Fruit fly (Drosophila melanogaster) whole organism, embryonic: ENCODE measurements around the gene CG31882.

Experiments used
- ATbp ChIP-seq: fragments of 200-800 bp; sonication (Bioruptor generic); optimal IDR thresholded peaks from 2 replicates; lab custom pipeline; 2017; ENCODE audit warnings: missing biosample characterization, mild to moderate bottlenecking, missing genetic modification characterization, missing genetic modification reagents
- BEAF-32 ChIP-seq: fragments of 200-800 bp; sonication (Bioruptor generic); optimal IDR thresholded peaks from 3 replicates; lab custom pipeline; 2017; ENCODE audit warnings: missing biosample characterization, missing genetic modification characterization, mild to moderate bottlenecking, moderate library complexity, missing genetic modification reagents
- CG13296 ChIP-seq: fragments of 200-800 bp; sonication (Bioruptor generic); optimal IDR thresholded peaks from 3 replicates; lab custom pipeline; 2018; ENCODE audit warnings: missing biosample characterization, mild to moderate bottlenecking, missing genetic modification characterization
- CG15514 ChIP-seq: fragments of 200-800 bp; sonication (Bioruptor generic); optimal IDR thresholded peaks from 3 replicates; lab custom pipeline; 2017; ENCODE audit warnings: missing biosample characterization, missing genetic modification characterization, mild to moderate bottlenecking, moderate library complexity, missing genetic modification reagents
- CG16863 ChIP-seq: fragments of 200-800 bp; sonication (Bioruptor generic); optimal IDR thresholded peaks from 3 replicates; lab custom pipeline; 2016; ENCODE audit warnings: missing biosample characterization, missing genetic modification characterization
- CG17568 ChIP-seq: fragments of 200-800 bp; sonication (Bioruptor generic); optimal IDR thresholded peaks from 2 replicates; lab custom pipeline; 2018; ENCODE audit warnings: missing biosample characterization, mild to moderate bottlenecking, missing genetic modification characterization, moderate library complexity
- CG34376 ChIP-seq: fragments of 200-800 bp; sonication (Bioruptor generic); optimal IDR thresholded peaks from 2 replicates; lab custom pipeline; 2018; ENCODE audit warnings: missing biosample characterization, mild to moderate bottlenecking, missing genetic modification characterization
- CG6791 ChIP-seq: fragments of 200-800 bp; sonication (Bioruptor generic); IDR thresholded peaks from 3 replicates; pipeline ENCODE4 v1.3.6; 2022; ENCODE audit warnings: missing biosample characterization, missing genetic modification characterization; ENCODE audit not compliant: partially characterized antibody
- CG7357 ChIP-seq: fragments of 200-800 bp; sonication (Bioruptor generic); IDR thresholded peaks from 3 replicates; pipeline ENCODE4 v1.3.6; 2022; ENCODE audit warnings: missing biosample characterization, missing genetic modification characterization
- CG7556 ChIP-seq: fragments of 200-800 bp; sonication (Bioruptor generic); optimal IDR thresholded peaks from 2 replicates; lab custom pipeline; 2017; ENCODE audit warnings: missing biosample characterization, mild to moderate bottlenecking, missing genetic modification characterization
- CG8924 ChIP-seq: fragments of 200-800 bp; optimal IDR thresholded peaks from 3 replicates; lab custom pipeline; 2019; ENCODE audit warnings: missing biosample characterization, mild to moderate bottlenecking, missing genetic modification characterization, moderate library complexity
- CG9876 ChIP-seq: fragments of 200-800 bp; sonication (Bioruptor generic); optimal IDR thresholded peaks from 2 replicates; lab custom pipeline; 2016; ENCODE audit warnings: missing biosample characterization, missing genetic modification characterization
- Fer1 ChIP-seq: fragments of 200-800 bp; sonication (Bioruptor generic); optimal IDR thresholded peaks from 2 replicates; lab custom pipeline; 2017; ENCODE audit warnings: missing biosample characterization, mild to moderate bottlenecking, missing genetic modification characterization
- Hmr ChIP-seq: fragments of 200-800 bp; sonication (Bioruptor generic); optimal IDR thresholded peaks from 3 replicates; lab custom pipeline; 2017; ENCODE audit warnings: mild to moderate bottlenecking, missing biosample characterization, missing genetic modification reagents, missing genetic modification characterization
- Hr3 ChIP-seq: fragments of 200-800 bp; sonication (Bioruptor generic); optimal IDR thresholded peaks from 3 replicates; lab custom pipeline; 2016; ENCODE audit warnings: missing biosample characterization, missing genetic modification characterization
- Lpt ChIP-seq: fragments of >200 bp; optimal IDR thresholded peaks from 2 replicates; lab custom pipeline; 2018; ENCODE audit warnings: missing biosample characterization, missing genetic modification characterization
- Oaz ChIP-seq: fragments of 200-800 bp; sonication (Bioruptor generic); IDR thresholded peaks from 2 replicates; pipeline ENCODE4 v1.3.6; 2022; ENCODE audit warnings: missing biosample characterization, missing genetic modification characterization
- Pdp1 ChIP-seq, 2 experiments: fragments of 200-800 bp; sonication (Bioruptor generic); optimal IDR thresholded peaks; 3 replicates each; lab custom pipeline; 2016; ENCODE audit warnings: missing biosample characterization in 2 of 2, missing genetic modification characterization in 2 of 2, mild to moderate bottlenecking in 1 of 2, moderate library complexity in 1 of 2
- Vsx1 ChIP-seq: fragments of 200-800 bp; sonication (Bioruptor generic); optimal IDR thresholded peaks from 2 replicates; lab custom pipeline; 2017; ENCODE audit warnings: missing biosample characterization, mild to moderate bottlenecking, missing genetic modification characterization, missing genetic modification reagents
- abd-A ChIP-seq: fragments of 200-800 bp; sonication (Bioruptor generic); optimal IDR thresholded peaks from 3 replicates; lab custom pipeline; 2019; ENCODE audit warnings: missing biosample characterization, mild to moderate bottlenecking, missing genetic modification characterization, moderate library complexity
- az2 ChIP-seq: fragments of 200-800 bp; sonication (Bioruptor generic); optimal IDR thresholded peaks from 3 replicates; lab custom pipeline; 2016; ENCODE audit warnings: missing biosample characterization, missing genetic modification characterization
- bbx ChIP-seq: fragments of 200-800 bp; sonication (Bioruptor generic); IDR thresholded peaks from 2 replicates; pipeline ENCODE4 v1.3.6; 2022; ENCODE audit warnings: missing biosample characterization, missing genetic modification characterization; ENCODE audit not compliant: partially characterized antibody
- caup ChIP-seq: fragments of 200-800 bp; sonication (Bioruptor generic); optimal IDR thresholded peaks from 3 replicates; lab custom pipeline; 2017; ENCODE audit warnings: missing biosample characterization, mild to moderate bottlenecking, missing genetic modification characterization, moderate library complexity; ENCODE audit not compliant: severe bottlenecking
- dm ChIP-seq: fragments of 200-800 bp; sonication (Bioruptor generic); optimal IDR thresholded peaks from 3 replicates; lab custom pipeline; 2016; ENCODE audit warnings: missing biosample characterization, missing genetic modification characterization
- esg ChIP-seq: fragments of 200-800 bp; sonication (Bioruptor generic); conservative IDR thresholded peaks from 2 replicates; pipeline ENCODE4 v1.3.6; 2022; ENCODE audit warnings: missing biosample characterization, missing genetic modification characterization
- eve ChIP-seq, 2 experiments: fragments of >200 bp; optimal IDR thresholded peaks; 2 replicates each; lab custom pipeline; 2017; ENCODE audit warnings: missing biosample characterization in 2 of 2, missing genetic modification characterization in 2 of 2
- exex ChIP-seq: fragments of 200-800 bp; sonication (Bioruptor generic); optimal IDR thresholded peaks from 4 replicates; lab custom pipeline; 2018; ENCODE audit warnings: missing biosample characterization, mild to moderate bottlenecking, missing genetic modification characterization, moderate library complexity
- fd64A ChIP-seq: fragments of 200-800 bp; sonication (Bioruptor generic); optimal IDR thresholded peaks from 3 replicates; lab custom pipeline; 2018; ENCODE audit warnings: missing biosample characterization, mild to moderate bottlenecking, missing genetic modification characterization
- grn ChIP-seq: fragments of 200-800 bp; sonication (Bioruptor generic); optimal IDR thresholded peaks from 3 replicates; lab custom pipeline; 2017; ENCODE audit warnings: missing biosample characterization, missing genetic modification characterization
- kni ChIP-seq: fragments of 200-800 bp; sonication (Bioruptor generic); optimal IDR thresholded peaks from 3 replicates; lab custom pipeline; 2017; ENCODE audit warnings: mild to moderate bottlenecking, missing biosample characterization, missing genetic modification reagents, missing genetic modification characterization
- lilli ChIP-seq: fragments of 200-800 bp; sonication (Bioruptor generic); optimal IDR thresholded peaks from 3 replicates; lab custom pipeline; 2016; ENCODE audit warnings: missing biosample characterization, missing genetic modification characterization
- mirr ChIP-seq: fragments of 200-800 bp; sonication (Bioruptor generic); optimal IDR thresholded peaks from 3 replicates; lab custom pipeline; 2018; ENCODE audit warnings: missing biosample characterization, mild to moderate bottlenecking, missing genetic modification characterization
- oc ChIP-seq: fragments of 200-800 bp; sonication (Bioruptor generic); optimal IDR thresholded peaks from 2 replicates; lab custom pipeline; 2018; ENCODE audit warnings: missing biosample characterization, mild to moderate bottlenecking, missing genetic modification characterization, moderate library complexity
- onecut ChIP-seq: fragments of 200-800 bp; sonication (Bioruptor generic); IDR thresholded peaks from 2 replicates; pipeline ENCODE4 v1.3.6; 2022; ENCODE audit warnings: missing biosample characterization, missing genetic modification characterization
- pan ChIP-seq, 4 experiments: fragments of >200 bp in 3 of 4; fragments of 200-800 bp in 1 of 4; sonication (Bioruptor generic) in 1 of 4; optimal IDR thresholded peaks in 3 of 4; IDR thresholded peaks in 1 of 4; 2 replicates each; pipeline versions ENCODE4 v1.3.6 to Lab custom; 2017 to 2022; ENCODE audit warnings: missing biosample characterization in 2 of 4, missing genetic modification characterization in 2 of 4, mixed read lengths in 1 of 4
- pita ChIP-seq: fragments of 200-800 bp; sonication (Bioruptor generic); optimal IDR thresholded peaks from 2 replicates; lab custom pipeline; 2017; ENCODE audit warnings: missing biosample characterization, mild to moderate bottlenecking, missing genetic modification characterization
- pros ChIP-seq: fragments of 200-800 bp; sonication (Bioruptor generic); optimal IDR thresholded peaks from 3 replicates; lab custom pipeline; 2019; ENCODE audit warnings: missing biosample characterization, mild to moderate bottlenecking, missing genetic modification characterization, moderate library complexity
- sima ChIP-seq: fragments of 200-800 bp; sonication (Bioruptor generic); optimal IDR thresholded peaks from 2 replicates; lab custom pipeline; 2016; ENCODE audit warnings: missing biosample characterization, missing genetic modification characterization
- so ChIP-seq: fragments of 200-800 bp; sonication (Bioruptor generic); IDR thresholded peaks from 3 replicates; pipeline ENCODE4 v1.3.6; 2022; ENCODE audit warnings: missing biosample characterization, missing genetic modification characterization
- sr ChIP-seq: fragments of 200-800 bp; sonication (Bioruptor generic); IDR thresholded peaks from 3 replicates; pipeline ENCODE4 v1.3.6; 2022; ENCODE audit warnings: missing biosample characterization, missing genetic modification characterization
- trh ChIP-seq: fragments of 200-800 bp; sonication (Bioruptor generic); optimal IDR thresholded peaks from 2 replicates; lab custom pipeline; 2016; ENCODE audit warnings: missing biosample characterization, missing genetic modification characterization

CG31882 gene

dm6 chr2L:9616654-9617053 lies 8.4 kb downstream of the CG31882 start (continued):
- TF ChIP-seq trh (GFP tag; lab: Kevin White, UChicago): no peak
- TF ChIP-seq Oaz (GFP tag; lab: Robert Waterston, UW): no peak

dm6 chr2L:9615983-9616519 lies 9.0 kb downstream of the CG31882 start, which contains the start of gene GlcAT-S:
Gene GlcAT-S, plus strand, starts transcription at chr2L:9616469.
- TF ChIP-seq BEAF-32 (GFP tag; lab: Kevin White, UChicago) (no peak), CG7556 (GFP tag; lab: Kevin White, UChicago) (no peak), mirr (GFP tag; lab: Kevin White, UChicago) (peak; percentile 85), CG6791 (no peak), Fer1 (GFP tag; lab: Kevin White, UChicago) (peak; percentile 4), fd64A (GFP tag; lab: Kevin White, UChicago) (no peak), pan (optimal IDR thresholded peaks at IDR 0.05; lab: Kevin White, UChicago) (no peak), pan (GFP tag; optimal IDR thresholded peaks at IDR 0.05 in 1 of 2, IDR thresholded peaks at IDR 0.05 in 1 of 2) (no peak), pros (no peak), pita (GFP tag; lab: Kevin White, UChicago) (no peak), CG17568 (GFP tag; lab: Kevin White, UChicago) (no peak), eve (GFP tag; optimal IDR thresholded peaks at IDR 0.05; lab: Kevin White, UChicago) (peak in 1 of 2 experiments; percentile 57), kni (GFP tag; lab: Kevin White, UChicago) (no peak), grn (peak; percentile 70), bbx (no peak), az2 (GFP tag; lab: Kevin White, UChicago) (no peak), Pdp1 (GFP tag; optimal IDR thresholded peaks at IDR 0.05; lab: Kevin White, UChicago) (peak in 1 of 2 experiments; percentile 79), CG13296 (no peak), sr (GFP tag; lab: Robert Waterston, UW) (no peak), esg (GFP tag; lab: Robert Waterston, UW) (no peak), ATbp (GFP tag; lab: Kevin White, UChicago) (no peak), Hmr (GFP tag; lab: Kevin White, UChicago) (no peak), CG15514 (GFP tag; lab: Kevin White, UChicago) (no peak), Vsx1 (GFP tag; lab: Kevin White, UChicago) (peak; percentile 6), Lpt (GFP tag; lab: Kevin White, UChicago) (no peak), CG8924 (no peak), dm (GFP tag; lab: Kevin White, UChicago) (no peak), so (GFP tag; lab: Robert Waterston, UW) (no peak), sima (no peak), exex (tag; lab: Kevin White, UChicago) (peak; percentile 95), lilli (GFP tag; lab: Kevin White, UChicago) (no peak), CG7357 (GFP tag; lab: Robert Waterston, UW) (no peak), abd-A (tag; lab: Kevin White, UChicago) (no peak), CG9876 (GFP tag; lab: Kevin White, UChicago) (no peak), CG16863 (GFP tag; lab: Kevin White, UChicago) (no peak), CG34376 (GFP tag; lab: Kevin White, UChicago) (peak; percentile 86), caup (GFP tag; lab: Kevin White, UChicago) (no peak), onecut (no peak), oc (tag; lab: Kevin White, UChicago) (no peak), Hr3 (GFP tag; lab: Kevin White, UChicago) (no peak)
